Fruit fly (Drosophila melanogaster): ENCODE data around the gene Reps.

Gene Reps

DNA sequence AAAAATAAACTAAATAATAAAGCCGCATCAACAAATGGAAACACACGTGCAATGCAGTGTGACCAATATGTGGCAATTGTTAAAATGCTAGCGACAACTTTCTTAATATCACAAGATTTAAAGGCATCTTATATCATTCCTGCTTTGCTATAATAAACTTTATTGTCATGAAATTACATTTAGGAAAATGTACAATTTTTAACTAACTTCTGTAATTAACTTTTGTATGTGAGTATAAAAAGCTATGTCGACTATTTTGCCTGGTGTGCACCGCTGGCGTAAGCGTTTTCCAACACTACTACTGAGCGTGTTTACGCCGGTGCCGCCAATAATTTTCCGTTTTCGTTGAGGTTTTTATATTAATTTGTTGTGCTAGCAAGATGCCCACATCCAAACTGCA, 17.1 kb upstream of the Reps start, which contains the start of the genes Csl4 and Nup160 (continued):
- TF ChIP-seq CG6654 (GFP tag; optimal IDR thresholded peaks at IDR 0.05) (no peak), CG7372 (GFP tag; IDR thresholded peaks at IDR 0.05) (peak; percentile 65), Sin3A (optimal IDR thresholded peaks at IDR 0.05) (peak; percentile 52), Lim3 (GFP tag; IDR thresholded peaks at IDR 0.05) (no peak), CG15514 (GFP tag; optimal IDR thresholded peaks at IDR 0.05) (peak; percentile 66), E2f2 (GFP tag; IDR thresholded peaks at IDR 0.05) (peak; percentile 67), PHDP (tag; optimal IDR thresholded peaks at IDR 0.05) (peak; percentile 75), CG43689 (GFP tag; IDR thresholded peaks at IDR 0.05) (no peak; the same call in 1 of the 2 replicates), Antp (GFP tag; optimal IDR thresholded peaks at IDR 0.05) (peak; percentile 91), Dip2 (GFP tag; IDR thresholded peaks at IDR 0.05) (no peak), CG9932 (GFP tag; IDR thresholded peaks at IDR 0.05) (peak; percentile 83), org-1 (GFP tag; optimal IDR thresholded peaks at IDR 0.05) (peak; percentile 0), NFAT (GFP tag; IDR thresholded peaks at IDR 0.05) (peak; percentile 65), ci (GFP tag; IDR thresholded peaks at IDR 0.05) (peak; percentile 81), BEAF-32 (GFP tag; optimal IDR thresholded peaks at IDR 0.05) (peak; percentile 44), CG13894 (tag; optimal IDR thresholded peaks at IDR 0.05) (no peak), CG8924 (tag; optimal IDR thresholded peaks at IDR 0.05) (peak; percentile 69), CG11560 (tag; IDR thresholded peaks at IDR 0.05) (no peak), crp (GFP tag; optimal IDR thresholded peaks at IDR 0.05) (peak in 1 of 2 experiments; percentile 49), Myb (GFP tag; optimal IDR thresholded peaks at IDR 0.05) (peak; percentile 71), psq (GFP tag; optimal IDR thresholded peaks at IDR 0.05) (peak; percentile 26), CG18476 (GFP tag; optimal IDR thresholded peaks at IDR 0.05) (peak; percentile 68), B-H1 (GFP tag; IDR thresholded peaks at IDR 0.05) (peak; percentile 36; the same call in 1 of the 3 replicates), chif (GFP tag; optimal IDR thresholded peaks at IDR 0.05) (peak; percentile 78 to 79), CG15479 (GFP tag; optimal IDR thresholded peaks at IDR 0.05) (no peak), CG11696 (GFP tag; IDR thresholded peaks at IDR 0.05) (0 out of 2 replicates have a peak, but pooled peaks have one; percentile 8), CG3281 (GFP tag; optimal IDR thresholded peaks at IDR 0.05) (peak; percentile 72), CG4282 (GFP tag; optimal IDR thresholded peaks at IDR 0.05) (peak; percentile 55), eyg (GFP tag; optimal IDR thresholded peaks at IDR 0.05) (peak; percentile 79), CG5180 (GFP tag; optimal IDR thresholded peaks at IDR 0.05) (no peak), ham (GFP tag; IDR thresholded peaks at IDR 0.05) (no peak), CG12942 (GFP tag; optimal IDR thresholded peaks at IDR 0.05) (peak; percentile 69), Hr51 (GFP tag; optimal IDR thresholded peaks at IDR 0.05) (peak in 1 of 2 experiments; percentile 85), H15 (GFP tag; IDR thresholded peaks at IDR 0.05) (peak; percentile 65; the same call in 1 of the 3 replicates), CG30020 (tag; optimal IDR thresholded peaks at IDR 0.05) (peak; percentile 73), CG1233 (GFP tag; optimal IDR thresholded peaks at IDR 0.05) (peak; percentile 24), sug (tag; optimal IDR thresholded peaks at IDR 0.05) (no peak), CG30431 (GFP tag; optimal IDR thresholded peaks at IDR 0.05) (peak; percentile 20), tll (GFP tag; optimal IDR thresholded peaks at IDR 0.05) (no peak), CG9215 (GFP tag; IDR thresholded peaks at IDR 0.05) (peak; percentile 53), CG14710 (tag; optimal IDR thresholded peaks at IDR 0.05) (peak; percentile 77), CG3163 (GFP tag; optimal IDR thresholded peaks at IDR 0.05) (peak; percentile 35), HLH4C (GFP tag; IDR thresholded peaks at IDR 0.05; ENCODE audit: partially characterized antibody) (no peak), CkIIα-i1 (GFP tag; IDR thresholded peaks at IDR 0.05) (no peak), B-H2 (GFP tag; optimal IDR thresholded peaks at IDR 0.05) (peak; percentile 76), CG13775 (GFP tag; optimal IDR thresholded peaks at IDR 0.05) (peak; percentile 79), gfzf (GFP tag; optimal IDR thresholded peaks at IDR 0.05) (peak; percentile 81), HmgD (GFP tag; optimal IDR thresholded peaks at IDR 0.05) (peak; percentile 73), zf30C (GFP tag; optimal IDR thresholded peaks at IDR 0.05) (no peak), Blimp-1 (GFP tag; optimal IDR thresholded peaks at IDR 0.05) (no peak), lbe (GFP tag; optimal IDR thresholded peaks at IDR 0.05) (peak; percentile 72)

All from whole organism, embryonic.